Worm (Caenorhabditis elegans): ENCODE results near the gene nep-6.

nep-6 gene

ce11 chrII:3444280-3444679 lies 27.7 kb downstream of the nep-6 start, which contains the start of gene C16C8.4:
TSS of gene C16C8.4 (minus strand) at chrII:3444380.
- TF ChIP-seq madf-6 (GFP tag; IDR thresholded peaks at IDR 0.05) = no peak; the same call in 1 of the 2 replicates
- TF ChIP-seq lsl-1 (GFP tag; optimal IDR thresholded peaks at IDR 0.05) = peak; percentile 58

- TF ChIP-seq madf-6 (GFP tag; IDR thresholded peaks at IDR 0.05) (peak; percentile 21; the same call in 1 of the 2 replicates), unc-62 (GFP tag; optimal IDR thresholded peaks at IDR 0.05) (no peak), lsl-1 (GFP tag; optimal IDR thresholded peaks at IDR 0.05) (peak; percentile 71)
Measured at ce11 chrII:3445285-3445806, 28.7 kb downstream of the nep-6 start, which contains the start of the genes C16C8.5 and C16C8.16. TSS of gene C16C8.5 (minus strand) at chrII:3445385. TSS of gene C16C8.16 (plus strand) at chrII:3445756.

ce11 chrII:3446647-3447046 lies 30.0 kb downstream of the nep-6 start, which contains the start of the genes C16C8.20 and gldi-6:
TSS of gene C16C8.20 (plus strand) at chrII:3446947.
TSS of gene gldi-6 (plus strand) at chrII:3446947.
- TF ChIP-seq hlh-12 (tag; optimal IDR thresholded peaks at IDR 0.05) = no peak
- no peak for TF ChIP-seq ama-1 (optimal IDR thresholded peaks at IDR 0.05)
- no peak for TF ChIP-seq ama-1 (GFP tag; optimal IDR thresholded peaks at IDR 0.05)
- no peak for TF ChIP-seq madf-6 (GFP tag; IDR thresholded peaks at IDR 0.05)
- no peak for TF ChIP-seq T26A5.8 (tag; optimal IDR thresholded peaks at IDR 0.05)
- TF ChIP-seq mxl-1 (tag; optimal IDR thresholded peaks at IDR 0.05) = no peak
- no peak for TF ChIP-seq cebp-1 (GFP tag; IDR thresholded peaks at IDR 0.05)
- no peak for TF ChIP-seq cebp-1 (tag; optimal IDR thresholded peaks at IDR 0.05)
- no peak for TF ChIP-seq dox-1 (GFP tag; IDR thresholded peaks at IDR 0.05)
- no peak for TF ChIP-seq nhr-179 (tag; optimal IDR thresholded peaks at IDR 0.05)
- TF ChIP-seq Y95B8A.8 (GFP tag; IDR thresholded peaks at IDR 0.05) = no peak
- TF ChIP-seq hrde-1 (tag; optimal IDR thresholded peaks at IDR 0.05; ENCODE audit: borderline replicate concordance) = no peak
- no peak for TF ChIP-seq ceh-100 (GFP tag; IDR thresholded peaks at IDR 0.05)
- TF ChIP-seq gei-17 (GFP tag; optimal IDR thresholded peaks at IDR 0.05) = no peak

ce11 chrII:3447906-3448305 lies 31.3 kb downstream of the nep-6 start, which contains the start of gene C16C8.21:
TSS of gene C16C8.21 (plus strand) at chrII:3448206.
- no peak for TF ChIP-seq athp-1 (tag; optimal IDR thresholded peaks at IDR 0.05)
- no peak for TF ChIP-seq tbp1 (GFP tag; optimal IDR thresholded peaks at IDR 0.05)
- TF ChIP-seq C17E4.6 (GFP tag; IDR thresholded peaks at IDR 0.05) = no peak
- no peak for TF ChIP-seq F10E7.11 (tag; optimal IDR thresholded peaks at IDR 0.05)
- no peak for TF ChIP-seq B0261.1 (tag; optimal IDR thresholded peaks at IDR 0.05)
- no peak for TF ChIP-seq nhr-179 (tag; optimal IDR thresholded peaks at IDR 0.05)
- TF ChIP-seq snpc-1.1 (tag; optimal IDR thresholded peaks at IDR 0.05; ENCODE audit: insufficient read depth) = no peak
- no peak for TF ChIP-seq rpc-1 (optimal IDR thresholded peaks at IDR 0.05)
- no peak for TF ChIP-seq rpc-1 (tag; optimal IDR thresholded peaks at IDR 0.05)

- TF ChIP-seq lsl-1 (GFP tag; optimal IDR thresholded peaks at IDR 0.05) (peak; percentile 72), ZK185.1 (tag; optimal IDR thresholded peaks at IDR 0.05; ENCODE audit: poor library complexity, severe bottlenecking) (no peak), D2030.7 (GFP tag; IDR thresholded peaks at IDR 0.05) (0 out of 2 replicates have a peak, but pooled peaks have one; percentile 33), madf-6 (GFP tag; IDR thresholded peaks at IDR 0.05) (peak; percentile 60; the same call in 1 of the 2 replicates), ceh-58 (GFP tag; IDR thresholded peaks at IDR 0.05) (no peak), mel-28 (tag; optimal IDR thresholded peaks at IDR 0.05; ENCODE audit: borderline replicate concordance) (no peak), lsy-27 (tag; optimal IDR thresholded peaks at IDR 0.05; ENCODE audit: borderline replicate concordance, insufficient read depth) (no peak), zim-3 (tag; optimal IDR thresholded peaks at IDR 0.05) (no peak), ztf-18 (tag; optimal IDR thresholded peaks at IDR 0.05) (no peak)
Measured at ce11 chrII:3448776-3449280, 32.2 kb downstream of the nep-6 start, which contains the start of gene C16C8.25. TSS of gene C16C8.25 (plus strand) at chrII:3449230.

Measured in whole organism, young adult.